Worm (Caenorhabditis elegans): ENCODE results near the gene F45E1.4.

The F45E1.4 gene

ce11 chrX:7982047-7982446 is 3.7 kb upstream of the F45E1.4 start, which contains the start of gene his-71:
his-71 (minus strand) TSS chrX:7982070.
- TF ChIP-seq ztf-4 (tag; optimal IDR thresholded peaks at IDR 0.05) (no peak), fkh-10 (GFP tag; optimal IDR thresholded peaks at IDR 0.05) (no peak), nhr-25 (tag; optimal IDR thresholded peaks at IDR 0.05) (no peak), eor-1 (tag; optimal IDR thresholded peaks at IDR 0.05) (no peak), unc-39 (tag; optimal IDR thresholded peaks at IDR 0.05) (no peak), elt-1 (tag; optimal IDR thresholded peaks at IDR 0.05) (no peak), daf-12 (tag; optimal IDR thresholded peaks at IDR 0.05) (no peak), ceh-82 (tag; optimal IDR thresholded peaks at IDR 0.05) (no peak), nhr-76 (tag; optimal IDR thresholded peaks at IDR 0.05) (no peak), egl-5 (tag; optimal IDR thresholded peaks at IDR 0.05) (no peak), sea-2 (GFP tag; optimal IDR thresholded peaks at IDR 0.05) (no peak), mml-1 (tag; optimal IDR thresholded peaks at IDR 0.05) (no peak), nhr-43 (tag; optimal IDR thresholded peaks at IDR 0.05; ENCODE audit: poor library complexity, severe bottlenecking) (no peak), aly-2 (tag; optimal IDR thresholded peaks at IDR 0.05) (no peak), elt-3 (tag; optimal IDR thresholded peaks at IDR 0.05) (no peak), hmg-11 (tag; optimal IDR thresholded peaks at IDR 0.05) (no peak)

ce11 chrX:7984742-7985141 is 1.0 kb upstream of the F45E1.4 start:
- TF ChIP-seq nhr-25 (tag; optimal IDR thresholded peaks at IDR 0.05), result peak; percentile 61
- no peak for TF ChIP-seq fkh-10 (GFP tag; optimal IDR thresholded peaks at IDR 0.05)

ce11 chrX:7986892-7987291 is 1.1 kb downstream of the F45E1.4 start:
- TF ChIP-seq eor-1 (tag; optimal IDR thresholded peaks at IDR 0.05) (no peak), elt-3 (tag; optimal IDR thresholded peaks at IDR 0.05) (peak in 2 of 3 experiments; percentile 74 to 93), ceh-28 (tag; optimal IDR thresholded peaks at IDR 0.05) (peak; percentile 80), unc-62 (GFP tag; optimal IDR thresholded peaks at IDR 0.05) (peak; percentile 57), skn-1 (tag; optimal IDR thresholded peaks at IDR 0.05) (no peak), nhr-77 (tag; optimal IDR thresholded peaks at IDR 0.05) (no peak), nhr-43 (tag; optimal IDR thresholded peaks at IDR 0.05; ENCODE audit: poor library complexity, severe bottlenecking) (peak; percentile 73), ceh-9 (tag; optimal IDR thresholded peaks at IDR 0.05) (no peak), egl-5 (tag; optimal IDR thresholded peaks at IDR 0.05) (no peak), nhr-28 (tag; optimal IDR thresholded peaks at IDR 0.05) (no peak), jun-1 (tag; optimal IDR thresholded peaks at IDR 0.05) (peak; percentile 76), nhr-25 (tag; optimal IDR thresholded peaks at IDR 0.05) (peak; percentile 82), elt-1 (tag; optimal IDR thresholded peaks at IDR 0.05) (no peak), nfya-1 (tag; optimal IDR thresholded peaks at IDR 0.05; ENCODE audit: insufficient read depth) (peak; percentile 17), R02D3.7 (tag; optimal IDR thresholded peaks at IDR 0.05) (no peak), nhr-237 (tag; optimal IDR thresholded peaks at IDR 0.05) (no peak), zag-1 (tag; optimal IDR thresholded peaks at IDR 0.05) (no peak), aly-2 (tag; optimal IDR thresholded peaks at IDR 0.05) (no peak), pha-4 (tag; optimal IDR thresholded peaks at IDR 0.05) (peak; percentile 18), nhr-23 (tag; optimal IDR thresholded peaks at IDR 0.05) (peak; percentile 88), elt-2 (tag; optimal IDR thresholded peaks at IDR 0.05) (peak; percentile 73), nhr-76 (tag; optimal IDR thresholded peaks at IDR 0.05) (no peak), ZK546.5 (tag; optimal IDR thresholded peaks at IDR 0.05) (no peak)

- TF ChIP-seq mml-1 (tag; optimal IDR thresholded peaks at IDR 0.05) (no peak), eor-1 (tag; optimal IDR thresholded peaks at IDR 0.05) (no peak), snpc-4 (tag; optimal IDR thresholded peaks at IDR 0.05) (no peak), ceh-28 (tag; optimal IDR thresholded peaks at IDR 0.05) (no peak), nfya-1 (tag; optimal IDR thresholded peaks at IDR 0.05; ENCODE audit: insufficient read depth) (no peak), ceh-9 (tag; optimal IDR thresholded peaks at IDR 0.05) (no peak), lin-39 (tag; optimal IDR thresholded peaks at IDR 0.05) (no peak), egl-27 (tag; optimal IDR thresholded peaks at IDR 0.05) (no peak), nhr-23 (tag; optimal IDR thresholded peaks at IDR 0.05) (no peak), ceh-82 (tag; optimal IDR thresholded peaks at IDR 0.05) (no peak), pqm-1 (tag; optimal IDR thresholded peaks at IDR 0.05) (no peak), nhr-67 (tag; optimal IDR thresholded peaks at IDR 0.05) (no peak), elt-1 (tag; optimal IDR thresholded peaks at IDR 0.05) (no peak), ceh-16 (tag; optimal IDR thresholded peaks at IDR 0.05) (no peak), lsy-12 (tag; optimal IDR thresholded peaks at IDR 0.05) (no peak), nhr-28 (tag; optimal IDR thresholded peaks at IDR 0.05) (no peak), ama-1 (optimal IDR thresholded peaks at IDR 0.05) (no peak)
Measured at ce11 chrX:7988457-7988856, 2.7 kb downstream of the F45E1.4 start.
